Worm (Caenorhabditis elegans) whole organism, midembryonic: ENCODE results near the gene T13C2.2.

ENCODE experiments used
- T22C8.4 ChIP-seq: fragments of 200-800 bp; sonication (Bioruptor generic); IDR thresholded peaks from 2 replicates; pipeline ENCODE4 v1.3.6; 2022; ENCODE audit warnings: missing genetic modification characterization, missing compliant biosample characterization
- cog-1 ChIP-seq: sonication (generic microtip); optimal IDR thresholded peaks from 2 replicates; lab custom pipeline; 2016; ENCODE audit warnings: missing genetic modification characterization, missing compliant biosample characterization
- flt-1 ChIP-seq: fragments of 200-800 bp; sonication (Bioruptor generic); IDR thresholded peaks from 2 replicates; pipeline ENCODE4 v1.3.6; 2022; ENCODE audit warnings: missing genetic modification characterization, missing compliant biosample characterization
- klf-2 ChIP-seq: fragments of 200-800 bp; sonication (Bioruptor generic); conservative IDR thresholded peaks from 2 replicates; pipeline ENCODE4 v1.3.6; 2022; ENCODE audit warnings: missing genetic modification reagents, missing genetic modification characterization, missing compliant biosample characterization
- med-1 ChIP-seq: sonication (generic microtip); optimal IDR thresholded peaks from 2 replicates; lab custom pipeline; 2017; ENCODE audit warnings: missing genetic modification characterization, mild to moderate bottlenecking, missing compliant biosample characterization, antibody characterized with exemption, missing genetic modification reagents; ENCODE audit not compliant: insufficient read depth
- ref-1 ChIP-seq: fragments of 200-800 bp; sonication (Bioruptor generic); conservative IDR thresholded peaks from 2 replicates; pipeline ENCODE4 v1.3.6; 2022; ENCODE audit warnings: missing genetic modification reagents, missing genetic modification characterization, missing compliant biosample characterization
- tab-1 ChIP-seq: fragments of 200-800 bp; sonication (Bioruptor generic); IDR thresholded peaks from 2 replicates; pipeline ENCODE4 v1.3.6; 2022; ENCODE audit warnings: missing genetic modification characterization, missing compliant biosample characterization
- ztf-23 ChIP-seq: fragments of 200-800 bp; sonication (Bioruptor generic); IDR thresholded peaks from 2 replicates; pipeline ENCODE4 v1.3.6; 2022; ENCODE audit warnings: missing genetic modification reagents, missing genetic modification characterization, missing compliant biosample characterization

DNA sequence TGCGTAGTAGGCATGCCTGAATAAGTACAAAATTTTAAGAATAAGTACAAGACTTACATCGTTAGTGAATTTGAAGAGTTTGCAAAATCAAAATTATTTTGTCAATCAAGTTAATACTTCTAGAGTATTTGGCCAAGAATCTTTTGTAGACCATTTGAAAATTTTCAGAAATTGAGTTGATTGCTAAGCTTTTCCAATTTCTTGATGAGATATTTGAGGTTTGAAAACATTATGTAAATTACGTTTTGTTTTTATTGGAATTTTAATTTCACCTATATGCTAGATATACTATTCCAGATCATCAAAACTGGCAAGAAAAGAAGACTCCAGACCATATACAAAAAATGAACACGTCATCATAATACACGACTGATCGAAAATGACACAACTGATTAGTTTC is 11.0 kb downstream of the T13C2.2 start, which contains the start of gene tab-1:
- TF ChIP-seq flt-1 (GFP tag; lab: Robert Waterston, UW) (no peak), ztf-23 (GFP tag; lab: Robert Waterston, UW) (no peak), med-1 (GFP tag; lab: Kevin White, UChicago) (no peak), cog-1 (no peak), tab-1 (no peak), ref-1 (GFP tag; lab: Robert Waterston, UW) (no peak), klf-2 (no peak), T22C8.4 (GFP tag; lab: Robert Waterston, UW) (no peak)
